Worm (Caenorhabditis elegans) whole organism, L2 larva: ENCODE measurements around the gene Y49F6C.8.

ENCODE experiments used
- C34F6.9 ChIP-seq: fragments of 150-350 bp; optimal IDR thresholded peaks from 2 replicates; lab custom pipeline; 2014; ENCODE audit warnings: missing biosample characterization, missing genetic modification characterization
- F13H6.1 ChIP-seq: sonication (generic microtip); optimal IDR thresholded peaks from 2 replicates; lab custom pipeline; 2016; ENCODE audit warnings: missing genetic modification characterization, missing compliant biosample characterization
- R02D3.7 ChIP-seq: fragments of 150-350 bp; optimal IDR thresholded peaks from 2 replicates; lab custom pipeline; 2014; ENCODE audit warnings: missing biosample characterization, missing genetic modification characterization
- ZK546.5 ChIP-seq: sonication (generic microtip); optimal IDR thresholded peaks from 2 replicates; lab custom pipeline; 2017; ENCODE audit warnings: missing biosample characterization, missing genetic modification characterization
- aly-2 ChIP-seq: fragments of 150-350 bp; optimal IDR thresholded peaks from 2 replicates; lab custom pipeline; 2014; ENCODE audit warnings: missing biosample characterization, missing genetic modification characterization
- ama-1 ChIP-seq: fragments of 150-350 bp; optimal IDR thresholded peaks from 2 replicates; lab custom pipeline; 2018; ENCODE audit warnings: inconsistent platforms
- blmp-1 ChIP-seq: sonication (generic microtip); optimal IDR thresholded peaks from 2 replicates; lab custom pipeline; 2017; ENCODE audit warnings: missing genetic modification characterization, mild to moderate bottlenecking, missing compliant biosample characterization, antibody characterized with exemption, moderate library complexity; ENCODE audit not compliant: insufficient read depth
- ceh-82 ChIP-seq: fragments of 150-350 bp; optimal IDR thresholded peaks from 2 replicates; lab custom pipeline; 2014; ENCODE audit warnings: missing biosample characterization, missing genetic modification characterization
- crh-2 ChIP-seq: sonication (generic microtip); optimal IDR thresholded peaks from 2 replicates; lab custom pipeline; 2017; ENCODE audit warnings: missing biosample characterization, missing genetic modification characterization
- elt-1 ChIP-seq: fragments of 150-350 bp; optimal IDR thresholded peaks from 2 replicates; lab custom pipeline; 2014; ENCODE audit warnings: missing biosample characterization, missing genetic modification characterization
- fos-1 ChIP-seq: fragments of 150-350 bp; optimal IDR thresholded peaks from 2 replicates; lab custom pipeline; 2014; ENCODE audit warnings: missing biosample characterization, missing genetic modification characterization
- gmeb-1 ChIP-seq: fragments of 150-350 bp; optimal IDR thresholded peaks from 2 replicates; lab custom pipeline; 2014; ENCODE audit warnings: missing biosample characterization, missing genetic modification characterization
- lin-13 ChIP-seq: fragments of 150-350 bp; optimal IDR thresholded peaks from 2 replicates; lab custom pipeline; 2014; ENCODE audit warnings: missing biosample characterization, missing genetic modification reagents, missing genetic modification characterization
- mab-5 ChIP-seq: fragments of 150-350 bp; optimal IDR thresholded peaks from 2 replicates; lab custom pipeline; 2014; ENCODE audit warnings: missing biosample characterization, missing genetic modification characterization
- mdl-1 ChIP-seq, 2 experiments: fragments of 150-350 bp in 1 of 2; sonication (generic microtip) in 1 of 2; optimal IDR thresholded peaks; 2 replicates each; lab custom pipeline; 2017; ENCODE audit warnings: missing biosample characterization in 2 of 2, missing genetic modification characterization in 2 of 2
- nhr-10 ChIP-seq: sonication (generic microtip); optimal IDR thresholded peaks from 2 replicates; lab custom pipeline; 2017; ENCODE audit warnings: missing biosample characterization, missing genetic modification characterization
- nhr-11 ChIP-seq: fragments of 150-350 bp; optimal IDR thresholded peaks from 2 replicates; lab custom pipeline; 2014; ENCODE audit warnings: missing biosample characterization, missing genetic modification characterization
- nhr-21 ChIP-seq: fragments of 150-350 bp; optimal IDR thresholded peaks from 2 replicates; lab custom pipeline; 2014; ENCODE audit warnings: missing biosample characterization, missing genetic modification characterization
- nhr-23 ChIP-seq: fragments of 150-350 bp; optimal IDR thresholded peaks from 2 replicates; lab custom pipeline; 2014; ENCODE audit warnings: missing biosample characterization, missing genetic modification reagents, missing genetic modification characterization
- nhr-237 ChIP-seq: fragments of 150-350 bp; optimal IDR thresholded peaks from 2 replicates; lab custom pipeline; 2014; ENCODE audit warnings: missing biosample characterization, missing genetic modification characterization
- nhr-25 ChIP-seq: fragments of 150-350 bp; sonication (generic microtip); optimal IDR thresholded peaks from 3 replicates; lab custom pipeline; 2014; ENCODE audit warnings: missing biosample characterization, missing genetic modification characterization
- nhr-6 ChIP-seq: fragments of 150-350 bp; optimal IDR thresholded peaks from 2 replicates; lab custom pipeline; 2014; ENCODE audit warnings: missing biosample characterization, missing genetic modification characterization
- skn-1 ChIP-seq: sonication (generic microtip); optimal IDR thresholded peaks from 2 replicates; lab custom pipeline; 2017; ENCODE audit warnings: missing biosample characterization, missing genetic modification characterization
- unc-39 ChIP-seq: fragments of 150-350 bp; optimal IDR thresholded peaks from 2 replicates; lab custom pipeline; 2014; ENCODE audit warnings: missing biosample characterization, missing genetic modification characterization
- unc-55 ChIP-seq: fragments of 150-350 bp; sonication (generic microtip); optimal IDR thresholded peaks from 3 replicates; lab custom pipeline; 2014; ENCODE audit warnings: missing biosample characterization, missing genetic modification reagents, missing genetic modification characterization
- unc-62 ChIP-seq: fragments of 150-350 bp; optimal IDR thresholded peaks from 2 replicates; lab custom pipeline; 2014; ENCODE audit warnings: missing biosample characterization, missing genetic modification reagents, missing genetic modification characterization
- zag-1 ChIP-seq: fragments of 150-350 bp; optimal IDR thresholded peaks from 2 replicates; lab custom pipeline; 2014; ENCODE audit warnings: missing biosample characterization, missing genetic modification characterization
- ztf-11 ChIP-seq: sonication (generic microtip); optimal IDR thresholded peaks from 2 replicates; lab custom pipeline; 2017; ENCODE audit warnings: missing biosample characterization, missing genetic modification characterization
- ztf-4 ChIP-seq: fragments of 150-350 bp; optimal IDR thresholded peaks from 2 replicates; lab custom pipeline; 2014; ENCODE audit warnings: missing biosample characterization, missing genetic modification characterization

The Y49F6C.8 gene

ce11 chrII:3332039-3332438 is 37.9 kb downstream of the Y49F6C.8 start, which contains the start of gene irld-27:
irld-27 (plus strand) TSS chrII:3332339.
- TF ChIP-seq nhr-25 (tag; lab: Kevin White, UChicago) (no peak), crh-2 (tag; lab: Kevin White, UChicago) (no peak), ztf-11 (tag; lab: Kevin White, UChicago) (no peak), nhr-23 (tag; lab: Kevin White, UChicago) (no peak), unc-55 (no peak), aly-2 (tag; lab: Kevin White, UChicago) (no peak), unc-62 (GFP tag; lab: Kevin White, UChicago) (no peak), nhr-10 (tag; lab: Kevin White, UChicago) (no peak), R02D3.7 (tag; lab: Kevin White, UChicago) (no peak), nhr-21 (tag; lab: Kevin White, UChicago) (no peak), ZK546.5 (tag; lab: Kevin White, UChicago) (no peak), fos-1 (tag; lab: Kevin White, UChicago) (no peak), ama-1 (no peak)
- TF ChIP-seq, all 48 proteins: peak for 0

DNA sequence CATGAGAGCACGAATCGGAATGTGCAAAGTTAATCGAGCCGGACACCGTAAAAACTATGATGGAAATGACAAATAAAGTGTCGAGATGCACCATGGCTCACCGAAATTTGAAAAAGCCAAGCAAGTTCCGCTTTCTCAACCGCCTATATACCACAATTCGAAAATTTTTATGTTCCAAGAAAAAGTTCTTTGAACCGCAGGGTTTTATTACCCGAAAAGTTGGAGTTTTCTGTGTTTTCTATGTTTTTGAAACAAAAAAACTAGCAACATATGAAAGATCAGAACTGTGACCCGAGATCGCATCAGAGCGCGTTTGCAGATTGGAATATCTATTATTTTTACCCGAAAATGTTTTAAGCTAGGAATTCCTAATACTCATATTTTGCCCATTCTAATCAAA is 42.8 kb downstream of the Y49F6C.8 start, which contains the start of gene Y46D2A.3:
TSS of gene Y46D2A.3 (minus strand) at position 101 of the 400 bp plus-strand sequence.
- TF ChIP-seq ztf-4 (tag; lab: Kevin White, UChicago) = no peak
- TF ChIP-seq mab-5 = no peak
- TF ChIP-seq unc-55 = no peak
- no peak for TF ChIP-seq ceh-82 (tag; lab: Kevin White, UChicago)
- TF ChIP-seq aly-2 (tag; lab: Kevin White, UChicago) = no peak

ce11 chrII:3323179-3323578 is 46.7 kb downstream of the Y49F6C.8 start, which contains the start of gene Y46D2A.2:
Y46D2A.2 (minus strand) TSS chrII:3323279.
- TF ChIP-seq nhr-6 (no peak), zag-1 (tag; lab: Kevin White, UChicago) (no peak), nhr-25 (tag; lab: Kevin White, UChicago) (no peak), ztf-4 (tag; lab: Kevin White, UChicago) (no peak), skn-1 (tag; lab: Kevin White, UChicago) (no peak), gmeb-1 (tag; lab: Kevin White, UChicago) (no peak), crh-2 (tag; lab: Kevin White, UChicago) (no peak), blmp-1 (tag; lab: Kevin White, UChicago) (no peak), nhr-21 (tag; lab: Kevin White, UChicago) (no peak), unc-39 (tag; lab: Kevin White, UChicago) (no peak), elt-1 (no peak), ztf-11 (tag; lab: Kevin White, UChicago) (no peak), nhr-237 (no peak), lin-13 (GFP tag; lab: Kevin White, UChicago) (no peak)

ce11 chrII:3322257-3322656 is 47.7 kb downstream of the Y49F6C.8 start, which contains the start of gene Y46D2A.1:
Y46D2A.1 (plus strand) TSS chrII:3322557.
- TF ChIP-seq unc-55 (no peak), zag-1 (tag; lab: Kevin White, UChicago) (no peak), F13H6.1 (tag; lab: Kevin White, UChicago) (no peak), blmp-1 (tag; lab: Kevin White, UChicago) (no peak), mdl-1 (tag; optimal IDR thresholded peaks at IDR 0.05; lab: Kevin White, UChicago) (no peak), C34F6.9 (tag; lab: Kevin White, UChicago) (no peak), ztf-4 (tag; lab: Kevin White, UChicago) (no peak), gmeb-1 (tag; lab: Kevin White, UChicago) (no peak), nhr-11 (tag; lab: Kevin White, UChicago) (no peak)
